Worm (Caenorhabditis elegans) whole organism, L4/young adult: Measurements from ENCODE around the gene Y39G8B.5.

Experiments
- W03F9.2 ChIP-seq: fragments of 150-350 bp; optimal IDR thresholded peaks from 2 replicates; lab custom pipeline; 2014; ENCODE audit warnings: missing biosample characterization, missing genetic modification characterization
- dao-5 ChIP-seq: sonication (generic microtip); optimal IDR thresholded peaks from 2 replicates; lab custom pipeline; 2016; ENCODE audit warnings: missing genotype, missing genetic modification characterization, moderate library complexity, missing compliant biosample characterization

ce11 chrII:13998964-13999363 lies 7.3 kb upstream of the Y39G8B.5 start, which contains the start of gene F01D5.2:
- TF ChIP-seq dao-5 (no peak), W03F9.2 (tag; lab: Kevin White, UChicago) (no peak)
